Fruit fly (Drosophila melanogaster) whole organism, prepupa: ENCODE results near the gene CG1146.

ENCODE experiments used
- Blimp-1 ChIP-seq: fragments of 200-800 bp; sonication (Bioruptor generic); optimal IDR thresholded peaks from 3 replicates; lab custom pipeline; 2017; ENCODE audit warnings: missing biosample characterization, missing genetic modification characterization, mild to moderate bottlenecking, moderate library complexity, missing genetic modification reagents
- CG15336 ChIP-seq: fragments of 200-800 bp; sonication (Bioruptor generic); IDR thresholded peaks from 2 replicates; pipeline ENCODE4 v1.3.6; 2022; ENCODE audit warnings: missing biosample characterization, missing genetic modification characterization
- CG6854 ChIP-seq: fragments of 200-800 bp; sonication (Bioruptor generic); optimal IDR thresholded peaks from 2 replicates; lab custom pipeline; 2017; ENCODE audit warnings: missing biosample characterization, mild to moderate bottlenecking, missing genetic modification characterization
- Eip78C ChIP-seq: fragments of 200-800 bp; sonication (Bioruptor generic); peaks from one replicate; lab custom pipeline; 2016; ENCODE audit warnings: missing biosample characterization, missing genetic modification characterization
- Lpt ChIP-seq: fragments of 200-800 bp; sonication (Bioruptor generic); optimal IDR thresholded peaks from 3 replicates; lab custom pipeline; 2016; ENCODE audit warnings: missing biosample characterization, missing genetic modification characterization
- Sox102F ChIP-seq: fragments of 200-800 bp; sonication (Bioruptor generic); optimal IDR thresholded peaks from 2 replicates; lab custom pipeline; 2016; ENCODE audit warnings: missing biosample characterization, mild to moderate bottlenecking, missing genetic modification characterization
- Sox15 ChIP-seq: fragments of 200-800 bp; sonication (Bioruptor generic); optimal IDR thresholded peaks from 3 replicates; lab custom pipeline; 2016; ENCODE audit warnings: missing biosample characterization, missing genetic modification characterization
- salr ChIP-seq, 2 experiments: fragments of 200-800 bp; sonication (Bioruptor generic); optimal IDR thresholded peaks; 3 replicates each; lab custom pipeline; 2016 to 2018; ENCODE audit warnings: missing biosample characterization in 2 of 2, missing genetic modification characterization in 2 of 2, mild to moderate bottlenecking in 1 of 2
- spab ChIP-seq: fragments of 200-800 bp; sonication (Bioruptor generic); optimal IDR thresholded peaks from 2 replicates; lab custom pipeline; 2017; ENCODE audit warnings: missing biosample characterization, mild to moderate bottlenecking, missing genetic modification characterization, missing genetic modification reagents
- svp ChIP-seq: fragments of 200-800 bp; sonication (Bioruptor generic); peaks from one replicate; lab custom pipeline; 2016; ENCODE audit warnings: missing biosample characterization, missing genetic modification characterization

dm6 chr3L:2472302-2473016 is 16.1 kb upstream of the CG1146 start:
- TF ChIP-seq Blimp-1 (GFP tag; lab: Kevin White, UChicago) (peak; percentile 21), salr (GFP tag; optimal IDR thresholded peaks at IDR 0.05; lab: Kevin White, UChicago) (peak; percentile 47 to 75), Sox15 (GFP tag; lab: Kevin White, UChicago) (peak; percentile 74), CG15336 (peak; percentile 97), spab (peak; percentile 76), CG6854 (GFP tag; lab: Kevin White, UChicago) (peak; percentile 35), svp (GFP tag; lab: Kevin White, UChicago) (peak; percentile 91), Sox102F (GFP tag; lab: Kevin White, UChicago) (peak; percentile 79), Eip78C (GFP tag; lab: Kevin White, UChicago) (peak; percentile 99), Lpt (GFP tag; lab: Kevin White, UChicago) (peak; percentile 92)
